Worm (Caenorhabditis elegans) whole organism, L1 larva: Measurements from ENCODE around the gene tbc-18.
A peak's percentile ranks its signal among the peaks of the same experiment; 100 is the strongest.

Source experiments
- C34B4.2 ChIP-seq: sonication (generic microtip); optimal IDR thresholded peaks from 2 replicates; lab custom pipeline; 2017; ENCODE audit warnings: mild to moderate bottlenecking, missing genetic modification characterization, missing compliant biosample characterization
- Y116A8C.19 ChIP-seq: sonication (generic microtip); optimal IDR thresholded peaks from 2 replicates; lab custom pipeline; 2016; ENCODE audit warnings: missing compliant biosample characterization, missing genetic modification characterization, borderline replicate concordance
- aha-1 ChIP-seq: fragments of 150-350 bp; optimal IDR thresholded peaks from 2 replicates; lab custom pipeline; 2014; ENCODE audit warnings: missing biosample characterization, missing genetic modification characterization
- aly-2 ChIP-seq: fragments of 150-350 bp; optimal IDR thresholded peaks from 2 replicates; lab custom pipeline; 2014; ENCODE audit warnings: missing biosample characterization, missing genetic modification characterization
- blmp-1 ChIP-seq: fragments of 150-350 bp; optimal IDR thresholded peaks from 2 replicates; lab custom pipeline; 2014; ENCODE audit warnings: missing biosample characterization, missing genetic modification characterization
- ceh-8 ChIP-seq: fragments of 200-800 bp; sonication (Bioruptor generic); optimal IDR thresholded peaks from 2 replicates; lab custom pipeline; 2018; ENCODE audit warnings: mild to moderate bottlenecking, missing genetic modification characterization, moderate library complexity, missing compliant biosample characterization
- ceh-82 ChIP-seq, 3 experiments: fragments of 150-350 bp in 1 of 3; sonication (generic microtip) in 2 of 3; optimal IDR thresholded peaks; 2 replicates each; lab custom pipeline; 2014 to 2017; ENCODE audit warnings: missing biosample characterization in 3 of 3, missing genetic modification characterization in 3 of 3
- ceh-88 ChIP-seq: fragments of 200-800 bp; sonication (Bioruptor generic); IDR thresholded peaks from 2 replicates; pipeline ENCODE4 v1.3.6; 2022; ENCODE audit warnings: missing genetic modification characterization, missing compliant biosample characterization
- dpl-1 ChIP-seq, 3 experiments: fragments of 150-350 bp in 2 of 3; sonication (generic microtip) in 1 of 3; optimal IDR thresholded peaks; 2 replicates each; lab custom pipeline; 2014 to 2017; ENCODE audit warnings: missing biosample characterization in 3 of 3, missing genetic modification characterization in 3 of 3, missing genetic modification reagents in 3 of 3
- dsc-1 ChIP-seq: sonication (generic microtip); optimal IDR thresholded peaks from 2 replicates; lab custom pipeline; 2016; ENCODE audit warnings: mild to moderate bottlenecking, missing genetic modification characterization, missing compliant biosample characterization
- efl-1 ChIP-seq, 4 experiments: fragments of 150-350 bp; optimal IDR thresholded peaks in 3 of 4; peaks in 1 of 4; 1 replicate in 1 of 4; 2 replicates in 3 of 4; lab custom pipeline; 2014; ENCODE audit warnings: missing biosample characterization in 2 of 4, missing genetic modification characterization in 2 of 4, missing genetic modification reagents in 2 of 4
- egl-13 ChIP-seq: sonication (generic microtip); optimal IDR thresholded peaks from 2 replicates; lab custom pipeline; 2016; ENCODE audit warnings: missing genotype, missing genetic modification reagents, missing genetic modification characterization, missing compliant biosample characterization
- elt-3 ChIP-seq, 6 experiments: fragments of 150-350 bp in 1 of 6; sonication (generic microtip); optimal IDR thresholded peaks; 2 replicates each; lab custom pipeline; 2017 to 2018; ENCODE audit warnings: missing biosample characterization in 6 of 6, missing genetic modification characterization in 6 of 6, inconsistent platforms in 1 of 6
- ets-5 ChIP-seq: fragments of 200-800 bp; sonication (Bioruptor generic); IDR thresholded peaks from 2 replicates; pipeline ENCODE4 v1.3.6; 2022; ENCODE audit warnings: missing genetic modification characterization, missing compliant biosample characterization
- fkh-10 ChIP-seq: sonication (generic microtip); optimal IDR thresholded peaks from 2 replicates; lab custom pipeline; 2017; ENCODE audit warnings: missing biosample characterization, missing genetic modification reagents, missing genetic modification characterization
- fkh-8 ChIP-seq: sonication (generic microtip); optimal IDR thresholded peaks from 2 replicates; lab custom pipeline; 2016; ENCODE audit warnings: mild to moderate bottlenecking, missing genetic modification characterization, missing compliant biosample characterization
- fos-1 ChIP-seq: fragments of 150-350 bp; optimal IDR thresholded peaks from 2 replicates; lab custom pipeline; 2014; ENCODE audit warnings: missing biosample characterization, missing genetic modification characterization
- hlh-17 ChIP-seq: fragments of 200-800 bp; sonication (Bioruptor generic); optimal IDR thresholded peaks from 2 replicates; lab custom pipeline; 2018; ENCODE audit warnings: missing genetic modification characterization, mild to moderate bottlenecking, missing compliant biosample characterization, moderate library complexity, borderline replicate concordance
- hlh-4 ChIP-seq: sonication (generic microtip); optimal IDR thresholded peaks from 2 replicates; lab custom pipeline; 2016; ENCODE audit warnings: mild to moderate bottlenecking, missing genetic modification characterization, missing compliant biosample characterization
- irx-1 ChIP-seq: sonication (generic microtip); optimal IDR thresholded peaks from 2 replicates; lab custom pipeline; 2016; ENCODE audit warnings: missing genetic modification characterization, missing compliant biosample characterization
- isw-1 ChIP-seq: fragments of 200-800 bp; sonication (Bioruptor generic); IDR thresholded peaks from 2 replicates; pipeline ENCODE4 v1.3.6; 2022; ENCODE audit warnings: missing genetic modification characterization, missing compliant biosample characterization
- lin-13 ChIP-seq: fragments of 150-350 bp; optimal IDR thresholded peaks from 2 replicates; lab custom pipeline; 2014; ENCODE audit warnings: missing biosample characterization, missing genetic modification reagents, missing genetic modification characterization
- lin-14 ChIP-seq: fragments of 200-800 bp; sonication (Bioruptor generic); optimal IDR thresholded peaks from 2 replicates; lab custom pipeline; 2018; ENCODE audit warnings: mild to moderate bottlenecking, missing genetic modification characterization, moderate library complexity, missing compliant biosample characterization
- lin-15B ChIP-seq: fragments of 150-350 bp; sonication (generic microtip); optimal IDR thresholded peaks from 3 replicates; lab custom pipeline; 2014; ENCODE audit warnings: missing biosample characterization, missing genetic modification characterization
- lin-35 ChIP-seq, 2 experiments: fragments of 150-350 bp; optimal IDR thresholded peaks; 2 replicates each; lab custom pipeline; 2014; ENCODE audit warnings: missing biosample characterization in 2 of 2, missing genetic modification characterization in 2 of 2, missing genetic modification reagents in 2 of 2
- lin-39 ChIP-seq: fragments of 150-350 bp; optimal IDR thresholded peaks from 2 replicates; lab custom pipeline; 2014; ENCODE audit warnings: missing biosample characterization, missing genetic modification reagents, missing genetic modification characterization
- lsy-2 ChIP-seq, 2 experiments: fragments of 150-350 bp; optimal IDR thresholded peaks; 2 replicates each; lab custom pipeline; 2014; ENCODE audit warnings: missing biosample characterization in 2 of 2, missing genetic modification characterization in 2 of 2
- mep-1 ChIP-seq: fragments of 150-350 bp; optimal IDR thresholded peaks from 2 replicates; lab custom pipeline; 2014; ENCODE audit warnings: missing biosample characterization, missing genetic modification characterization
- nhr-11 ChIP-seq: fragments of 150-350 bp; optimal IDR thresholded peaks from 2 replicates; lab custom pipeline; 2014; ENCODE audit warnings: missing biosample characterization, missing genetic modification characterization
- nhr-12 ChIP-seq: sonication (generic microtip); optimal IDR thresholded peaks from 2 replicates; lab custom pipeline; 2017; ENCODE audit warnings: missing biosample characterization, missing genetic modification characterization
- nhr-20 ChIP-seq: sonication (generic microtip); optimal IDR thresholded peaks from 2 replicates; lab custom pipeline; 2016; ENCODE audit warnings: mild to moderate bottlenecking, missing genetic modification characterization, missing compliant biosample characterization
- nhr-237 ChIP-seq: fragments of 150-350 bp; optimal IDR thresholded peaks from 2 replicates; lab custom pipeline; 2014; ENCODE audit warnings: missing biosample characterization, missing genetic modification characterization
- nhr-47 ChIP-seq: sonication (generic microtip); optimal IDR thresholded peaks from 2 replicates; lab custom pipeline; 2016; ENCODE audit warnings: mild to moderate bottlenecking, missing genetic modification characterization, moderate library complexity, missing compliant biosample characterization
- nhr-71 ChIP-seq: sonication (generic microtip); optimal IDR thresholded peaks from 2 replicates; lab custom pipeline; 2016; ENCODE audit warnings: mild to moderate bottlenecking, missing genetic modification characterization, moderate library complexity, missing compliant biosample characterization
- nhr-76 ChIP-seq: sonication (generic microtip); optimal IDR thresholded peaks from 2 replicates; lab custom pipeline; 2017; ENCODE audit warnings: missing biosample characterization, missing genetic modification characterization
- nhr-77 ChIP-seq: fragments of 150-350 bp; optimal IDR thresholded peaks from 2 replicates; lab custom pipeline; 2014; ENCODE audit warnings: missing biosample characterization, missing genetic modification characterization
- nhr-85 ChIP-seq: sonication (generic microtip); peaks from one replicate; lab custom pipeline; 2016; ENCODE audit warnings: missing genetic modification characterization, inconsistent platforms, missing compliant biosample characterization
- pag-3 ChIP-seq: sonication (generic microtip); optimal IDR thresholded peaks from 2 replicates; lab custom pipeline; 2017; ENCODE audit warnings: missing genetic modification characterization, mild to moderate bottlenecking, missing compliant biosample characterization, antibody characterized with exemption, borderline replicate concordance; ENCODE audit not compliant: insufficient read depth
- pax-3 ChIP-seq: fragments of 200-800 bp; sonication (Bioruptor generic); optimal IDR thresholded peaks from 2 replicates; lab custom pipeline; 2018; ENCODE audit warnings: mild to moderate bottlenecking, missing genetic modification characterization, moderate library complexity, missing compliant biosample characterization
- pqm-1 ChIP-seq: sonication (generic microtip); optimal IDR thresholded peaks from 3 replicates; lab custom pipeline; 2017; ENCODE audit warnings: missing biosample characterization, missing genetic modification characterization
- rnt-1 ChIP-seq: sonication (generic microtip); optimal IDR thresholded peaks from 2 replicates; lab custom pipeline; 2016; ENCODE audit warnings: mild to moderate bottlenecking, missing genetic modification characterization, moderate library complexity, missing compliant biosample characterization
- skn-1 ChIP-seq: fragments of 150-350 bp; optimal IDR thresholded peaks from 2 replicates; lab custom pipeline; 2014; ENCODE audit warnings: missing biosample characterization, missing genetic modification characterization
- snu-23 ChIP-seq: sonication (generic microtip); optimal IDR thresholded peaks from 2 replicates; lab custom pipeline; 2016; ENCODE audit warnings: missing genetic modification characterization, missing compliant biosample characterization
- sox-4 ChIP-seq: sonication (generic microtip); optimal IDR thresholded peaks from 2 replicates; lab custom pipeline; 2016; ENCODE audit warnings: missing genetic modification characterization, missing compliant biosample characterization
- sptf-1 ChIP-seq: fragments of 150-350 bp; optimal IDR thresholded peaks from 2 replicates; lab custom pipeline; 2014; ENCODE audit warnings: missing biosample characterization, missing genetic modification characterization
- swsn-7 ChIP-seq: sonication (generic microtip); optimal IDR thresholded peaks from 2 replicates; lab custom pipeline; 2016; ENCODE audit warnings: missing genetic modification characterization, missing compliant biosample characterization
- unc-30 ChIP-seq: sonication (generic microtip); optimal IDR thresholded peaks from 2 replicates; lab custom pipeline; 2017; ENCODE audit warnings: missing biosample characterization, missing genetic modification characterization
- unc-86 ChIP-seq: sonication (generic microtip); optimal IDR thresholded peaks from 2 replicates; lab custom pipeline; 2016; ENCODE audit warnings: missing genetic modification characterization, missing compliant biosample characterization
- unc-98 ChIP-seq: fragments of 200-800 bp; sonication (Bioruptor generic); IDR thresholded peaks from 2 replicates; pipeline ENCODE4 v1.3.6; 2022; ENCODE audit warnings: missing genetic modification characterization, missing compliant biosample characterization
- vab-15 ChIP-seq: sonication (generic microtip); optimal IDR thresholded peaks from 2 replicates; lab custom pipeline; 2017; ENCODE audit warnings: missing genotype, mild to moderate bottlenecking, missing genetic modification characterization, missing compliant biosample characterization
- xbp-1 ChIP-seq: sonication (generic microtip); optimal IDR thresholded peaks from 2 replicates; lab custom pipeline; 2016; ENCODE audit warnings: missing genetic modification characterization, missing compliant biosample characterization
- ztf-4 ChIP-seq: fragments of 150-350 bp; optimal IDR thresholded peaks from 2 replicates; lab custom pipeline; 2014; ENCODE audit warnings: missing biosample characterization, missing genetic modification characterization

The tbc-18 gene

DNA sequence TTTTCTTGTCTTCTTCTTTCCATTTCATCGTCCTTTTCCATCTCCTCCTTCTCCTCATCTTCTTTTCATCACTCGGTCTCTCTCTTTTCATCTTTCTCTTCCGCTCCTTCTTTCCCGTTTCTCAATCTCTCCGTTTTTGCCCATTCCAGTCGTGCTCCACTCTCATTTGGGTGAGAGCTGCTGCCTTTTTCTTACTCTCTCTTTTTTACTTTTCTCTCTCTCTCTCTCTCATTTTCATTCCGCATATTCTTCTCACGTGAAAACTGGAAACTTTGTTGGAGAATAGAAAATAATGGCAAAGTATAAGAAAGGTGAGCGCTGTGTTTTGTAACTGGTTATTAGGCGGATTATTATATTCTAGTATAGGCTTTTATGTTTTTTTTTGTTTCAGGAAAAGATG, at the start of gene tbc-18:
TSS of gene tbc-18 (plus strand) at position 246 of the 400 bp plus-strand sequence.
- TF ChIP-seq ets-5 (GFP tag; lab: Robert Waterston, UW) (no peak), blmp-1 (tag; lab: Kevin White, UChicago) (no peak), fkh-8 (tag; lab: Kevin White, UChicago) (peak; percentile 87), nhr-85 (tag; lab: Kevin White, UChicago) (no peak), rnt-1 (tag; lab: Kevin White, UChicago) (no peak), lin-15B (tag; lab: Kevin White, UChicago) (no peak), snu-23 (GFP tag; lab: Kevin White, UChicago) (peak; percentile 47), nhr-71 (tag; lab: Kevin White, UChicago) (peak; percentile 66), pqm-1 (no peak), Y116A8C.19 (tag; lab: Kevin White, UChicago) (no peak), isw-1 (peak; percentile 18; the same call in 1 of the 2 replicates), unc-30 (no peak), lsy-2 (tag; optimal IDR thresholded peaks at IDR 0.05; lab: Kevin White, UChicago) (peak in 1 of 2 experiments; percentile 46), skn-1 (no peak), lin-35 (GFP tag; optimal IDR thresholded peaks at IDR 0.05; lab: Kevin White, UChicago) (peak in 1 of 2 experiments; percentile 10), ceh-88 (GFP tag; lab: Robert Waterston, UW) (no peak), nhr-12 (tag; lab: Kevin White, UChicago) (no peak), ceh-8 (no peak), sox-4 (no peak), nhr-77 (tag; lab: Kevin White, UChicago) (no peak), vab-15 (tag; lab: Kevin White, UChicago) (no peak), nhr-11 (tag; lab: Kevin White, UChicago) (no peak), sptf-1 (tag; lab: Kevin White, UChicago) (no peak), egl-13 (tag; lab: Kevin White, UChicago) (peak; percentile 40), ztf-4 (no peak), hlh-4 (tag; lab: Kevin White, UChicago) (no peak), unc-98 (no peak), efl-1 (optimal IDR thresholded peaks at IDR 0.05; lab: Kevin White, UChicago) (peak; percentile 6 to 46), efl-1 (GFP tag; optimal IDR thresholded peaks at IDR 0.05 in 1 of 2; lab: Kevin White, UChicago) (no peak), unc-86 (tag; lab: Kevin White, UChicago) (peak; percentile 54), C34B4.2 (no peak), lin-13 (GFP tag; lab: Kevin White, UChicago) (no peak), hlh-17 (GFP tag; lab: Kevin White, UChicago) (no peak), irx-1 (tag; lab: Kevin White, UChicago) (no peak), pax-3 (peak; percentile 55), ceh-82 (tag; optimal IDR thresholded peaks at IDR 0.05; lab: Kevin White, UChicago) (peak in 1 of 3 experiments; percentile 64), nhr-76 (tag; lab: Kevin White, UChicago) (no peak), fkh-10 (GFP tag; lab: Kevin White, UChicago) (peak; percentile 54), xbp-1 (peak; percentile 32), nhr-20 (peak; percentile 20), swsn-7 (tag; lab: Kevin White, UChicago) (peak; percentile 45), aha-1 (tag; lab: Kevin White, UChicago) (no peak), mep-1 (tag; lab: Kevin White, UChicago) (peak; percentile 9), dpl-1 (GFP tag; optimal IDR thresholded peaks at IDR 0.05; lab: Kevin White, UChicago) (peak in 1 of 3 experiments; percentile 7), nhr-47 (tag; lab: Kevin White, UChicago) (peak; percentile 57), pag-3 (tag; lab: Kevin White, UChicago) (no peak), fos-1 (tag; lab: Kevin White, UChicago) (no peak), dsc-1 (peak; percentile 62), elt-3 (tag; optimal IDR thresholded peaks at IDR 0.05; lab: Kevin White, UChicago) (no peak), nhr-237 (tag; lab: Kevin White, UChicago) (no peak), lin-14 (peak; percentile 91), aly-2 (tag; lab: Kevin White, UChicago) (no peak), lin-39 (tag; lab: Kevin White, UChicago) (no peak)
